Worm (Caenorhabditis elegans) whole organism, young adult: ENCODE data around the gene eas-1.
A peak's percentile ranks its signal among the peaks of the same experiment; 100 is the strongest.

Source experiments
- C17E4.6 ChIP-seq: fragments of 200-800 bp; sonication (Bioruptor generic); IDR thresholded peaks from 2 replicates; pipeline ENCODE4 v1.3.6; 2022; ENCODE audit warnings: missing genetic modification reagents, missing genetic modification characterization, missing compliant biosample characterization
- F10E7.11 ChIP-seq: sonication (generic microtip); optimal IDR thresholded peaks from 2 replicates; lab custom pipeline; 2017; ENCODE audit warnings: mild to moderate bottlenecking, missing genetic modification characterization, moderate library complexity, missing compliant biosample characterization
- F22D6.2 ChIP-seq: sonication (generic microtip); optimal IDR thresholded peaks from 2 replicates; lab custom pipeline; 2016; ENCODE audit warnings: mild to moderate bottlenecking, missing genetic modification characterization, missing compliant biosample characterization
- F55B11.4 ChIP-seq: sonication (generic microtip); optimal IDR thresholded peaks from 2 replicates; lab custom pipeline; 2016; ENCODE audit warnings: missing compliant biosample characterization, missing genetic modification characterization, borderline replicate concordance; ENCODE audit not compliant: insufficient read depth
- Y53F4B.3 ChIP-seq: fragments of 200-800 bp; sonication (Bioruptor generic); IDR thresholded peaks from 2 replicates; pipeline ENCODE4 v1.3.6; 2022; ENCODE audit warnings: missing genetic modification reagents, missing genetic modification characterization, missing compliant biosample characterization
- ZK185.1 ChIP-seq: sonication (generic microtip); optimal IDR thresholded peaks from 2 replicates; lab custom pipeline; 2016; ENCODE audit warnings: mild to moderate bottlenecking, missing genetic modification characterization, missing compliant biosample characterization; ENCODE audit not compliant: poor library complexity, severe bottlenecking
- ama-1 ChIP-seq, 3 experiments: fragments of 150-350 bp in 1 of 3; sonication (generic microtip) in 2 of 3; optimal IDR thresholded peaks; 2 replicates each; lab custom pipeline; 2014 to 2018; ENCODE audit warnings: missing biosample characterization in 2 of 3, missing genetic modification characterization in 2 of 3, missing genetic modification reagents in 2 of 3
- aptf-3 ChIP-seq: fragments of 200-800 bp; sonication (Bioruptor generic); IDR thresholded peaks from 2 replicates; pipeline ENCODE4 v1.3.6; 2022; ENCODE audit warnings: missing genetic modification characterization, missing compliant biosample characterization
- atf-7 ChIP-seq: sonication (generic microtip); optimal IDR thresholded peaks from 2 replicates; lab custom pipeline; 2017; ENCODE audit warnings: mild to moderate bottlenecking, missing genetic modification characterization, missing compliant biosample characterization
- attf-3 ChIP-seq: fragments of 200-800 bp; sonication (Bioruptor generic); conservative IDR thresholded peaks from 2 replicates; pipeline ENCODE4 v1.3.6; 2022; ENCODE audit warnings: missing genetic modification reagents, missing genetic modification characterization, missing compliant biosample characterization
- ceh-27 ChIP-seq: fragments of 200-800 bp; sonication (Bioruptor generic); optimal IDR thresholded peaks from 2 replicates; lab custom pipeline; 2018; ENCODE audit warnings: mild to moderate bottlenecking, missing genetic modification characterization, moderate library complexity, missing compliant biosample characterization
- die-1 ChIP-seq: sonication (generic microtip); optimal IDR thresholded peaks from 2 replicates; lab custom pipeline; 2016; ENCODE audit warnings: missing genotype, mild to moderate bottlenecking, missing genetic modification characterization, missing compliant biosample characterization
- dox-1 ChIP-seq: fragments of 200-800 bp; sonication (Bioruptor generic); IDR thresholded peaks from 2 replicates; pipeline ENCODE4 v1.3.6; 2022; ENCODE audit warnings: missing genetic modification reagents, missing genetic modification characterization, missing compliant biosample characterization
- ekl-4 ChIP-seq: fragments of 200-800 bp; sonication (Bioruptor generic); IDR thresholded peaks from 2 replicates; pipeline ENCODE4 v1.3.6; 2022; ENCODE audit warnings: missing genetic modification reagents, missing genetic modification characterization, missing compliant biosample characterization
- ets-4 ChIP-seq: fragments of 200-800 bp; sonication (Bioruptor generic); optimal IDR thresholded peaks from 2 replicates; lab custom pipeline; 2018; ENCODE audit warnings: mild to moderate bottlenecking, missing genetic modification characterization, missing compliant biosample characterization
- him-1 ChIP-seq: sonication (generic microtip); optimal IDR thresholded peaks from 2 replicates; lab custom pipeline; 2016; ENCODE audit warnings: missing genotype, missing genetic modification reagents, missing genetic modification characterization, missing compliant biosample characterization
- hmg-1.2 ChIP-seq: fragments of 200-800 bp; sonication (Bioruptor generic); IDR thresholded peaks from 2 replicates; pipeline ENCODE4 v1.3.6; 2022; ENCODE audit warnings: missing genetic modification reagents, missing genetic modification characterization, missing compliant biosample characterization
- hmg-20 ChIP-seq: fragments of 200-800 bp; sonication (Bioruptor generic); IDR thresholded peaks from 2 replicates; pipeline ENCODE4 v1.3.6; 2022; ENCODE audit warnings: missing genetic modification reagents, missing genetic modification characterization, missing compliant biosample characterization
- let-526 ChIP-seq: fragments of 200-800 bp; sonication (Bioruptor generic); IDR thresholded peaks from 2 replicates; pipeline ENCODE4 v1.3.6; 2022; ENCODE audit warnings: missing genetic modification reagents, missing genetic modification characterization, missing compliant biosample characterization
- let-607 ChIP-seq, 2 experiments: fragments of 200-800 bp in 1 of 2; sonication (Bioruptor generic) in 1 of 2; sonication (generic microtip) in 1 of 2; optimal IDR thresholded peaks; 2 replicates each; lab custom pipeline; 2016 to 2018; ENCODE audit warnings: mild to moderate bottlenecking in 2 of 2, missing compliant biosample characterization in 2 of 2, missing genetic modification characterization in 2 of 2, moderate library complexity in 2 of 2, missing genotype in 1 of 2
- lin-26 ChIP-seq: fragments of 200-800 bp; sonication (Bioruptor generic); IDR thresholded peaks from 2 replicates; pipeline ENCODE4 v1.3.6; 2022; ENCODE audit warnings: missing genetic modification reagents, missing genetic modification characterization, missing compliant biosample characterization
- lin-35 ChIP-seq, 3 experiments: fragments of 150-350 bp in 2 of 3; sonication (generic microtip) in 1 of 3; optimal IDR thresholded peaks; 2 replicates each; lab custom pipeline; 2014 to 2018; ENCODE audit warnings: missing biosample characterization in 3 of 3, missing genetic modification characterization in 3 of 3, missing genetic modification reagents in 3 of 3
- lin-40 ChIP-seq: sonication (generic microtip); optimal IDR thresholded peaks from 2 replicates; lab custom pipeline; 2016; ENCODE audit warnings: missing genetic modification characterization, mild to moderate bottlenecking, missing compliant biosample characterization, missing genotype, missing genetic modification reagents
- lin-54 ChIP-seq: fragments of 200-800 bp; sonication (Bioruptor generic); optimal IDR thresholded peaks from 2 replicates; lab custom pipeline; 2018; ENCODE audit warnings: mild to moderate bottlenecking, missing genetic modification characterization, missing compliant biosample characterization
- madf-3 ChIP-seq: fragments of 200-800 bp; sonication (Bioruptor generic); IDR thresholded peaks from 2 replicates; pipeline ENCODE4 v1.3.6; 2022; ENCODE audit warnings: missing genetic modification reagents, missing genetic modification characterization, missing compliant biosample characterization
- madf-6 ChIP-seq: fragments of 200-800 bp; sonication (Bioruptor generic); IDR thresholded peaks from 2 replicates; pipeline ENCODE4 v1.3.6; 2022; ENCODE audit warnings: missing genetic modification reagents, missing genetic modification characterization, missing compliant biosample characterization
- madf-8 ChIP-seq: fragments of 200-800 bp; sonication (Bioruptor generic); conservative IDR thresholded peaks from 2 replicates; pipeline ENCODE4 v1.3.6; 2022; ENCODE audit warnings: missing genetic modification reagents, missing genetic modification characterization, missing compliant biosample characterization
- mxl-1 ChIP-seq: sonication (generic microtip); optimal IDR thresholded peaks from 2 replicates; lab custom pipeline; 2016; ENCODE audit warnings: missing genetic modification characterization, missing compliant biosample characterization
- nhr-80 ChIP-seq: sonication (generic microtip); optimal IDR thresholded peaks from 2 replicates; lab custom pipeline; 2016; ENCODE audit warnings: missing genetic modification characterization, missing compliant biosample characterization
- sdz-38 ChIP-seq: sonication (generic microtip); optimal IDR thresholded peaks from 2 replicates; lab custom pipeline; 2016; ENCODE audit warnings: missing genotype, missing genetic modification characterization, missing compliant biosample characterization
- tbp1 ChIP-seq: fragments of 200-800 bp; sonication (Bioruptor generic); optimal IDR thresholded peaks from 2 replicates; lab custom pipeline; 2018; ENCODE audit warnings: mild to moderate bottlenecking, missing genetic modification characterization, missing compliant biosample characterization
- unc-62 ChIP-seq: fragments of 150-350 bp; optimal IDR thresholded peaks from 2 replicates; lab custom pipeline; 2014; ENCODE audit warnings: missing biosample characterization, missing genetic modification reagents, missing genetic modification characterization
- zfh-2 ChIP-seq: fragments of 200-800 bp; sonication (Bioruptor generic); conservative IDR thresholded peaks from 2 replicates; pipeline ENCODE4 v1.3.6; 2022; ENCODE audit warnings: missing genetic modification reagents, missing genetic modification characterization, missing compliant biosample characterization
- ztf-22 ChIP-seq: fragments of 200-800 bp; sonication (Bioruptor generic); optimal IDR thresholded peaks from 2 replicates; lab custom pipeline; 2018; ENCODE audit warnings: mild to moderate bottlenecking, missing genetic modification characterization, moderate library complexity, missing compliant biosample characterization
- ztf-26 ChIP-seq: sonication (generic microtip); optimal IDR thresholded peaks from 2 replicates; lab custom pipeline; 2017; ENCODE audit warnings: missing genetic modification characterization, missing compliant biosample characterization

Gene eas-1

DNA sequence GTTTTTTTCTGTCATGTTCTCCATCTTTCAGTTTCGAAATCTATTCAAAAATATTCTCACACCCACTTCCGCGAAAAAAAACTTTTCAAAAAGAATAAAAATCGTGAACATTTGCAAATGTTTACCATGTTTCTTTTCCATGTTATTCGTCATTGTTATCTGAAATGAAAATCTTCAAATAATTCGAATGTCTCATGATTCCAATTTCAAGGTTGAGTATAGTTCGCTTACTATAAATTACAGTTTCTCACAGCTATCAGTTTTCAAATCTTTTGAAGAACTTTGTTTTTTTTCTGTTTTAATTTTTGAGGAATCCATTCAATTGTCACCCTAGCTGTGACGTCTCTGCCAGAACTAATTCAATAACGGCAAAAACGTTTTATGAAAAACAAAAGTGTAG is 19.6 kb downstream of the eas-1 start (continued):
- TF ChIP-seq lin-35 (GFP tag; optimal IDR thresholded peaks at IDR 0.05; lab: Kevin White, UChicago), result no peak

ce11 chrII:4761020-4761419 is 20.8 kb downstream of the eas-1 start:
- TF ChIP-seq ztf-26 (tag; lab: Kevin White, UChicago) (peak; percentile 6), hmg-1.2 (GFP tag; lab: Robert Waterston, UW) (no peak)

DNA sequence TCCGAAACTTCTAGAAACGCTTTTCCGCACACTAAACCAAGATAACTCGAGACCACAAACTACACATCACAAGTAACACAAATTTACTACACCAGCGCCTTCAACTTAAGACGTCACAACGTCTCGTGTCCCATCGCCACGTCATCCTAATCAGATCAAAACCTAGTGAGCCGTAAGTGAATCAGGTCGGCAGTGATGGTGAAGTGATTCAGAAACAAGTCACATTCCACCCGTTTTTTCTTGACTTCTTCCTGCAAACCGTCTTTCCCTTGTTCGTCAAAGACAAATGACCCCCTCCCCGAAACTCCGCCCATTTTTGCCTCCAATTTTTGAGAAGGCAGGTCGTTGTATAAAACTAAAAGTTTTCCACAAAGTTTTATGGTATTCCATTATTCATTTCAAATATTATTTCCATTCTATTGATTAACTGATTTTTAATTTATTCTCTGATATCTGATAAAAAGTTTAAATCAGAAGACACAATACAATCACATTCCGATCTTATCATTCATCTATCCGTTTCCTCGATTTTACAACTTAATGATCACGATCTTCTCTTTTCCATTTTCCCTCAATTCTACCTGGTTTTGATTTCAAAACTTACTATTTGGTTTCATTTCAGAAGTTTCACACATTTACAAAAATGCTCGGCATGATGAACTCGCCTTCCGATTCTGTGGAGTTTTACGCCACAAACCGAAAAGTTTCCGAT is 22.5 kb downstream of the eas-1 start, which contains the start of gene F26G1.2:
TSS of gene F26G1.2 (plus strand) at position 508 of the 712 bp plus-strand sequence.
- TF ChIP-seq madf-3 (GFP tag; lab: Robert Waterston, UW) (no peak), ekl-4 (GFP tag; lab: Robert Waterston, UW) (no peak), ztf-26 (tag; lab: Kevin White, UChicago) (peak; percentile 11), attf-3 (GFP tag; lab: Robert Waterston, UW) (no peak), lin-26 (peak; percentile 47; the same call in 1 of the 2 replicates)

- TF ChIP-seq hmg-20 (GFP tag; lab: Robert Waterston, UW), result no peak
- no peak for TF ChIP-seq zfh-2 (GFP tag; lab: Robert Waterston, UW)
- no peak for TF ChIP-seq aptf-3 (GFP tag; lab: Robert Waterston, UW)
- no peak for TF ChIP-seq sdz-38 (tag; lab: Kevin White, UChicago)
- TF ChIP-seq die-1 (tag; lab: Kevin White, UChicago), result no peak
- TF ChIP-seq F55B11.4 (tag; lab: Kevin White, UChicago), result no peak
- no peak for TF ChIP-seq C17E4.6 (GFP tag; lab: Robert Waterston, UW)
- no peak for TF ChIP-seq lin-40 (tag; lab: Kevin White, UChicago)
- TF ChIP-seq let-607 (tag; optimal IDR thresholded peaks at IDR 0.05; lab: Kevin White, UChicago), result no peak
- no peak for TF ChIP-seq dox-1 (GFP tag; lab: Robert Waterston, UW)
Observed at ce11 chrII:4766284-4766683, 26.1 kb downstream of the eas-1 start, which contains the start of gene ttm-2. TSS of gene ttm-2 (minus strand) at chrII:4766384.

ce11 chrII:4767612-4768011 is 27.4 kb downstream of the eas-1 start:
- TF ChIP-seq ceh-27 (GFP tag; lab: Kevin White, UChicago), result no peak
- TF ChIP-seq ZK185.1 (tag; lab: Kevin White, UChicago), result no peak
- no peak for TF ChIP-seq madf-6

DNA sequence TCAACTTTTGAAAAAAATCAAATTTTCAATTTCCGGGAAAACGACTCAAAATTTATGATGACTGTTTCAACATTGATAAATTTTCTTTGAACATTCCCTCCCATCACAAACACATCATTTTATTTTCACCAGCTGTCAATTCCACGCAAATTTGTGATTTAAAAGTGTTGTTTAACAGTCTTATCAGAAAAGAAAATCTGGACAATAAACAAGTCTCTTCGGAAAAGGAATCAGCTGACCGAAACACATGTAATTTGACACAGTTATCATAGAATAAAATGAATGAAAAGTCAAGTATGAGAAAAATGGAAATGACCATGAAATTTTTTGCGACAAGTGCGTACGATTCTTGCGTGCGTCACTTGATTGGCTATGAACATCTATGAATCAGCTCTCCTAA is 28.9 kb downstream of the eas-1 start:
- TF ChIP-seq Y53F4B.3 (no peak), unc-62 (GFP tag; lab: Kevin White, UChicago) (peak; percentile 96), ets-4 (GFP tag; lab: Kevin White, UChicago) (peak; percentile 76), nhr-80 (tag; lab: Kevin White, UChicago) (peak; percentile 85), atf-7 (tag; lab: Kevin White, UChicago) (peak; percentile 51), F22D6.2 (tag; lab: Kevin White, UChicago) (no peak), him-1 (tag; lab: Kevin White, UChicago) (no peak), ztf-22 (peak; percentile 54), let-526 (GFP tag; lab: Robert Waterston, UW) (no peak), tbp1 (GFP tag; lab: Kevin White, UChicago) (peak; percentile 34), ama-1 (optimal IDR thresholded peaks at IDR 0.05; lab: Kevin White, UChicago) (no peak), ama-1 (GFP tag; optimal IDR thresholded peaks at IDR 0.05; lab: Kevin White, UChicago) (no peak), dox-1 (GFP tag; lab: Robert Waterston, UW) (peak; percentile 26; the same call in 1 of the 2 replicates), lin-54 (GFP tag; lab: Kevin White, UChicago) (no peak), mxl-1 (no peak), F10E7.11 (no peak), madf-8 (GFP tag; lab: Robert Waterston, UW) (no peak), let-607 (tag; optimal IDR thresholded peaks at IDR 0.05; lab: Kevin White, UChicago) (peak; percentile 9 to 38)
